Fruit fly (Drosophila melanogaster) whole organism, embryonic: ENCODE data around the gene CG14958.

Source experiments
- Abd-B ChIP-seq: fragments of 200-800 bp; sonication (Bioruptor generic); optimal IDR thresholded peaks from 2 replicates; lab custom pipeline; 2018; ENCODE audit warnings: missing biosample characterization, mild to moderate bottlenecking, missing genetic modification characterization, moderate library complexity
- Antp ChIP-seq: fragments of 200-800 bp; sonication (Bioruptor generic); optimal IDR thresholded peaks from 3 replicates; lab custom pipeline; 2016; ENCODE audit warnings: missing biosample characterization, missing genetic modification characterization
- Blimp-1 ChIP-seq: fragments of 200-800 bp; sonication (Bioruptor generic); optimal IDR thresholded peaks from 3 replicates; lab custom pipeline; 2018; ENCODE audit warnings: missing biosample characterization, missing genetic modification characterization, mild to moderate bottlenecking, moderate library complexity, missing genetic modification reagents
- BtbVII ChIP-seq: fragments of 200-800 bp; sonication (Bioruptor generic); optimal IDR thresholded peaks from 3 replicates; lab custom pipeline; 2017; ENCODE audit warnings: missing biosample characterization, mild to moderate bottlenecking, missing genetic modification characterization
- CG11456 ChIP-seq: fragments of 200-800 bp; sonication (Bioruptor generic); IDR thresholded peaks from 3 replicates; pipeline ENCODE4 v1.3.6; 2022; ENCODE audit warnings: missing biosample characterization, missing genetic modification characterization
- CG12769 ChIP-seq: fragments of 200-800 bp; sonication (Bioruptor generic); optimal IDR thresholded peaks from 2 replicates; lab custom pipeline; 2019; ENCODE audit warnings: missing biosample characterization, mild to moderate bottlenecking, missing genetic modification characterization, moderate library complexity
- CG12942 ChIP-seq: fragments of 200-800 bp; sonication (Bioruptor generic); optimal IDR thresholded peaks from 3 replicates; lab custom pipeline; 2016; ENCODE audit warnings: missing biosample characterization, missing genetic modification characterization
- CG13775 ChIP-seq: fragments of 200-800 bp; sonication (Bioruptor generic); optimal IDR thresholded peaks from 3 replicates; lab custom pipeline; 2017; ENCODE audit warnings: missing biosample characterization, mild to moderate bottlenecking, missing genetic modification characterization
- CG14014 ChIP-seq: fragments of 200-800 bp; sonication (Bioruptor generic); IDR thresholded peaks from 2 replicates; pipeline ENCODE4 v1.3.6; 2022; ENCODE audit warnings: missing biosample characterization, missing genetic modification characterization
- CG15269 ChIP-seq: fragments of 200-800 bp; sonication (Bioruptor generic); optimal IDR thresholded peaks from 2 replicates; lab custom pipeline; 2018; ENCODE audit warnings: missing biosample characterization, mild to moderate bottlenecking, missing genetic modification characterization, moderate library complexity
- CG15514 ChIP-seq: fragments of 200-800 bp; sonication (Bioruptor generic); optimal IDR thresholded peaks from 3 replicates; lab custom pipeline; 2017; ENCODE audit warnings: missing biosample characterization, missing genetic modification characterization, mild to moderate bottlenecking, moderate library complexity, missing genetic modification reagents
- CG1792 ChIP-seq: fragments of 200-800 bp; sonication (Bioruptor generic); optimal IDR thresholded peaks from 2 replicates; lab custom pipeline; 2016; ENCODE audit warnings: missing biosample characterization, missing genetic modification characterization
- CG18599 ChIP-seq: fragments of 200-800 bp; sonication (Bioruptor generic); optimal IDR thresholded peaks from 3 replicates; lab custom pipeline; 2017; ENCODE audit warnings: missing biosample characterization, missing genetic modification characterization, mild to moderate bottlenecking, moderate library complexity, missing genetic modification reagents
- CG2116 ChIP-seq: fragments of 200-800 bp; sonication (Bioruptor generic); optimal IDR thresholded peaks from 3 replicates; lab custom pipeline; 2018; ENCODE audit warnings: missing biosample characterization, mild to moderate bottlenecking, missing genetic modification characterization
- CG2202 ChIP-seq: fragments of 200-800 bp; sonication (Bioruptor generic); optimal IDR thresholded peaks from 2 replicates; lab custom pipeline; 2018; ENCODE audit warnings: missing biosample characterization, mild to moderate bottlenecking, missing genetic modification characterization
- CG3407 ChIP-seq: fragments of 200-800 bp; sonication (Bioruptor generic); optimal IDR thresholded peaks from 2 replicates; lab custom pipeline; 2018; ENCODE audit warnings: missing biosample characterization, mild to moderate bottlenecking, missing genetic modification characterization
- CG42726 ChIP-seq: fragments of 200-800 bp; sonication (Bioruptor generic); IDR thresholded peaks from 2 replicates; pipeline ENCODE4 v1.3.6; 2022; ENCODE audit warnings: missing biosample characterization, missing genetic modification characterization; ENCODE audit not compliant: partially characterized antibody
- CG7987 ChIP-seq: fragments of 200-800 bp; sonication (Bioruptor generic); optimal IDR thresholded peaks from 2 replicates; lab custom pipeline; 2018; ENCODE audit warnings: missing biosample characterization, mild to moderate bottlenecking, missing genetic modification characterization, moderate library complexity
- Dad ChIP-seq: fragments of 200-800 bp; sonication (Bioruptor generic); optimal IDR thresholded peaks from 3 replicates; lab custom pipeline; 2016; ENCODE audit warnings: missing biosample characterization, missing genetic modification characterization
- Eip74EF ChIP-seq, 2 experiments: fragments of 200-800 bp in 1 of 2; fragments of >200 bp in 1 of 2; sonication (Bioruptor generic) in 1 of 2; optimal IDR thresholded peaks; 2 replicates each; lab custom pipeline; 2017 to 2019; ENCODE audit warnings: missing biosample characterization in 2 of 2, missing genetic modification characterization in 2 of 2, mild to moderate bottlenecking in 1 of 2, moderate library complexity in 1 of 2
- Ets65A ChIP-seq: fragments of 200-800 bp; sonication (Bioruptor generic); peaks from one replicate; lab custom pipeline; 2016; ENCODE audit warnings: missing biosample characterization, missing genetic modification characterization
- HLHmδ ChIP-seq: fragments of 200-800 bp; sonication (Bioruptor generic); optimal IDR thresholded peaks from 2 replicates; lab custom pipeline; 2018; ENCODE audit warnings: missing biosample characterization, mild to moderate bottlenecking, missing genetic modification characterization, moderate library complexity
- Mad ChIP-seq: fragments of 200-800 bp; sonication (Bioruptor generic); optimal IDR thresholded peaks from 2 replicates; lab custom pipeline; 2016; ENCODE audit warnings: missing biosample characterization, missing genetic modification characterization
- Max ChIP-seq: fragments of 200-800 bp; sonication (Bioruptor generic); optimal IDR thresholded peaks from 2 replicates; lab custom pipeline; 2016; ENCODE audit warnings: missing biosample characterization, mild to moderate bottlenecking, missing genetic modification characterization
- Mes4 ChIP-seq: fragments of 200-800 bp; sonication (Bioruptor generic); optimal IDR thresholded peaks from 2 replicates; lab custom pipeline; 2016; ENCODE audit warnings: missing biosample characterization, missing genetic modification characterization
- NC2α ChIP-seq: fragments of 200-800 bp; sonication (Bioruptor generic); optimal IDR thresholded peaks from 2 replicates; lab custom pipeline; 2016; ENCODE audit warnings: missing biosample characterization, missing genetic modification characterization
- Rfx ChIP-seq: fragments of 200-800 bp; sonication (Bioruptor generic); IDR thresholded peaks from 2 replicates; pipeline ENCODE4 v1.3.6; 2022; ENCODE audit warnings: missing biosample characterization, missing genetic modification characterization
- Trl ChIP-seq, 3 experiments: fragments of >200 bp in 2 of 3; fragments of 200-800 bp in 1 of 3; sonication (Bioruptor generic) in 1 of 3; optimal IDR thresholded peaks; 2 replicates in 1 of 3; 3 replicates in 2 of 3; lab custom pipeline; 2016 to 2017; ENCODE audit warnings: missing biosample characterization in 1 of 3, missing genetic modification characterization in 1 of 3
- ase ChIP-seq: fragments of 200-800 bp; sonication (Bioruptor generic); IDR thresholded peaks from 3 replicates; pipeline ENCODE4 v1.3.6; 2022; ENCODE audit warnings: missing biosample characterization, missing genetic modification characterization
- ash1 ChIP-seq: fragments of 200-800 bp; sonication (Bioruptor generic); optimal IDR thresholded peaks from 2 replicates; lab custom pipeline; 2018; ENCODE audit warnings: missing biosample characterization, mild to moderate bottlenecking, missing genetic modification characterization
- cad ChIP-seq: fragments of >200 bp; optimal IDR thresholded peaks from 2 replicates; lab custom pipeline; 2017; ENCODE audit warnings: missing biosample characterization, missing genetic modification characterization
- ci ChIP-seq: fragments of 200-800 bp; sonication (Bioruptor generic); IDR thresholded peaks from 3 replicates; pipeline ENCODE4 v1.3.6; 2022; ENCODE audit warnings: missing biosample characterization, missing genetic modification characterization
- exex ChIP-seq: fragments of 200-800 bp; sonication (Bioruptor generic); optimal IDR thresholded peaks from 4 replicates; lab custom pipeline; 2018; ENCODE audit warnings: missing biosample characterization, mild to moderate bottlenecking, missing genetic modification characterization, moderate library complexity
- ftz-f1 ChIP-seq: fragments of 200-800 bp; sonication (Bioruptor generic); optimal IDR thresholded peaks from 2 replicates; lab custom pipeline; 2016; ENCODE audit warnings: missing biosample characterization, missing genetic modification characterization
- ham ChIP-seq: fragments of 200-800 bp; sonication (Bioruptor generic); IDR thresholded peaks from 2 replicates; pipeline ENCODE4 v1.3.6; 2022; ENCODE audit warnings: missing biosample characterization, missing genetic modification characterization
- jumu ChIP-seq: fragments of 200-800 bp; sonication (Bioruptor generic); optimal IDR thresholded peaks from 3 replicates; lab custom pipeline; 2016; ENCODE audit warnings: missing biosample characterization, missing genetic modification characterization
- lilli ChIP-seq: fragments of 200-800 bp; sonication (Bioruptor generic); optimal IDR thresholded peaks from 3 replicates; lab custom pipeline; 2016; ENCODE audit warnings: missing biosample characterization, missing genetic modification characterization
- lola ChIP-seq, 3 experiments: fragments of >200 bp in 2 of 3; fragments of 200-800 bp in 1 of 3; sonication (Bioruptor generic) in 1 of 3; optimal IDR thresholded peaks; 2 replicates each; lab custom pipeline; 2017 to 2019; ENCODE audit warnings: missing biosample characterization in 3 of 3, missing genetic modification characterization in 3 of 3, mild to moderate bottlenecking in 1 of 3, moderate library complexity in 1 of 3
- lov ChIP-seq, 2 experiments: fragments of 200-800 bp in 1 of 2; fragments of >200 bp in 1 of 2; sonication (Bioruptor generic) in 1 of 2; IDR thresholded peaks in 1 of 2; optimal IDR thresholded peaks in 1 of 2; 2 replicates in 1 of 2; 3 replicates in 1 of 2; pipeline versions ENCODE4 v1.3.6 to Lab custom; 2017 to 2022; ENCODE audit warnings: missing biosample characterization in 1 of 2, missing genetic modification characterization in 1 of 2
- mirr ChIP-seq: fragments of 200-800 bp; sonication (Bioruptor generic); optimal IDR thresholded peaks from 3 replicates; lab custom pipeline; 2018; ENCODE audit warnings: missing biosample characterization, mild to moderate bottlenecking, missing genetic modification characterization
- odd ChIP-seq: fragments of 200-800 bp; sonication (Bioruptor generic); optimal IDR thresholded peaks from 2 replicates; lab custom pipeline; 2017; ENCODE audit warnings: missing biosample characterization, mild to moderate bottlenecking, missing genetic modification characterization
- onecut ChIP-seq: fragments of 200-800 bp; sonication (Bioruptor generic); IDR thresholded peaks from 2 replicates; pipeline ENCODE4 v1.3.6; 2022; ENCODE audit warnings: missing biosample characterization, missing genetic modification characterization
- org-1 ChIP-seq: fragments of 200-800 bp; sonication (Bioruptor generic); optimal IDR thresholded peaks from 2 replicates; lab custom pipeline; 2017; ENCODE audit warnings: missing biosample characterization, missing genetic modification characterization
- prd ChIP-seq, 3 experiments: fragments of >200 bp in 2 of 3; fragments of 200-800 bp in 1 of 3; sonication (Bioruptor generic) in 1 of 3; optimal IDR thresholded peaks in 2 of 3; IDR thresholded peaks in 1 of 3; 2 replicates in 2 of 3; 3 replicates in 1 of 3; pipeline versions ENCODE4 v1.3.6 to Lab custom; 2017 to 2022; ENCODE audit warnings: missing biosample characterization in 1 of 3, missing genetic modification characterization in 1 of 3
- row ChIP-seq: fragments of 200-800 bp; sonication (Bioruptor generic); IDR thresholded peaks from 3 replicates; pipeline ENCODE4 v1.3.6; 2022; ENCODE audit warnings: missing biosample characterization, missing genetic modification characterization
- sens ChIP-seq: fragments of 200-800 bp; sonication (Bioruptor generic); peaks from one replicate; lab custom pipeline; 2016; ENCODE audit warnings: missing biosample characterization, missing genetic modification characterization
- shn ChIP-seq: fragments of 200-800 bp; sonication (Bioruptor generic); optimal IDR thresholded peaks from 3 replicates; lab custom pipeline; 2016; ENCODE audit warnings: missing biosample characterization, missing genetic modification characterization
- slbo ChIP-seq: fragments of 200-800 bp; sonication (Bioruptor generic); IDR thresholded peaks from 2 replicates; pipeline ENCODE4 v1.3.6; 2022; ENCODE audit warnings: missing biosample characterization, missing genetic modification characterization

CG14958 gene

dm6 chr3L:3149060-3149872 lies 40.5 kb upstream of the CG14958 start (continued):
- TF ChIP-seq shn (GFP tag; lab: Kevin White, UChicago) (no peak), Max (GFP tag; lab: Kevin White, UChicago) (no peak), Abd-B (no peak), Eip74EF (GFP tag; optimal IDR thresholded peaks at IDR 0.05; lab: Kevin White, UChicago) (no peak), Blimp-1 (GFP tag; lab: Kevin White, UChicago) (no peak), Rfx (GFP tag; lab: Robert Waterston, UW) (peak; percentile 27; the same call in 1 of the 2 replicates), jumu (GFP tag; lab: Kevin White, UChicago) (no peak), CG15269 (no peak), NC2α (no peak), odd (GFP tag; lab: Kevin White, UChicago) (no peak), exex (tag; lab: Kevin White, UChicago) (peak; percentile 85), Antp (GFP tag; lab: Kevin White, UChicago) (no peak), CG18599 (GFP tag; lab: Kevin White, UChicago) (peak; percentile 63), prd (optimal IDR thresholded peaks at IDR 0.05; lab: Kevin White, UChicago) (no peak), prd (GFP tag; IDR thresholded peaks at IDR 0.05; lab: Robert Waterston, UW) (no peak), ham (GFP tag; lab: Robert Waterston, UW) (no peak), row (GFP tag; lab: Robert Waterston, UW) (0 out of 3 replicates have a peak, but pooled peaks have one; percentile 39), lov (optimal IDR thresholded peaks at IDR 0.05; lab: Kevin White, UChicago) (no peak), lov (GFP tag; IDR thresholded peaks at IDR 0.05; lab: Robert Waterston, UW) (no peak), CG2116 (GFP tag; lab: Kevin White, UChicago) (no peak), cad (GFP tag; lab: Kevin White, UChicago) (no peak), CG2202 (tag; lab: Kevin White, UChicago) (no peak), CG7987 (no peak), lola (GFP tag; optimal IDR thresholded peaks at IDR 0.05; lab: Kevin White, UChicago) (no peak), ash1 (GFP tag; lab: Kevin White, UChicago) (no peak), ase (GFP tag; lab: Robert Waterston, UW) (no peak), Dad (GFP tag; lab: Kevin White, UChicago) (no peak), CG12942 (GFP tag; lab: Kevin White, UChicago) (no peak), CG13775 (GFP tag; lab: Kevin White, UChicago) (no peak), lilli (GFP tag; lab: Kevin White, UChicago) (no peak), onecut (GFP tag; lab: Robert Waterston, UW) (peak; percentile 34), ftz-f1 (peak; percentile 98), Mes4 (no peak), slbo (GFP tag; lab: Robert Waterston, UW) (no peak), CG12769 (tag; lab: Kevin White, UChicago) (no peak), mirr (GFP tag; lab: Kevin White, UChicago) (peak; percentile 65), CG3407 (no peak), CG1792 (no peak), CG15514 (GFP tag; lab: Kevin White, UChicago) (no peak), Ets65A (GFP tag; lab: Kevin White, UChicago) (no peak), ci (GFP tag; lab: Robert Waterston, UW) (0 out of 3 replicates have a peak, but pooled peaks have one; percentile 12), Mad (no peak), BtbVII (GFP tag; lab: Kevin White, UChicago) (peak; percentile 99), CG11456 (GFP tag; lab: Robert Waterston, UW) (no peak), CG14014 (GFP tag; lab: Robert Waterston, UW) (no peak), org-1 (GFP tag; lab: Kevin White, UChicago) (no peak), HLHmδ (GFP tag; lab: Kevin White, UChicago) (no peak), Trl (optimal IDR thresholded peaks at IDR 0.05; lab: Kevin White, UChicago) (peak; percentile 78 to 92), Trl (GFP tag; optimal IDR thresholded peaks at IDR 0.05; lab: Kevin White, UChicago) (no peak), CG42726 (peak; percentile 23; the same call in 1 of the 2 replicates), sens (GFP tag; lab: Kevin White, UChicago) (no peak)
